Worm (Caenorhabditis elegans) whole organism, L1 larva: Measurements from ENCODE around the gene wrt-2.

Experiments used
- lin-13 ChIP-seq: fragments of 150-350 bp; optimal IDR thresholded peaks from 2 replicates; lab custom pipeline; 2014; ENCODE audit warnings: missing biosample characterization, missing genetic modification reagents, missing genetic modification characterization
- nhr-11 ChIP-seq: fragments of 150-350 bp; optimal IDR thresholded peaks from 2 replicates; lab custom pipeline; 2014; ENCODE audit warnings: missing biosample characterization, missing genetic modification characterization
- nhr-77 ChIP-seq: fragments of 150-350 bp; optimal IDR thresholded peaks from 2 replicates; lab custom pipeline; 2014; ENCODE audit warnings: missing biosample characterization, missing genetic modification characterization
- nhr-90 ChIP-seq: sonication (generic microtip); optimal IDR thresholded peaks from 2 replicates; lab custom pipeline; 2016; ENCODE audit warnings: mild to moderate bottlenecking, missing genetic modification characterization, missing compliant biosample characterization; ENCODE audit not compliant: poor library complexity
- snpc-4 ChIP-seq: fragments of 150-350 bp; optimal IDR thresholded peaks from 2 replicates; lab custom pipeline; 2014; ENCODE audit warnings: missing biosample characterization, missing genetic modification characterization
- ztf-4 ChIP-seq: fragments of 150-350 bp; optimal IDR thresholded peaks from 2 replicates; lab custom pipeline; 2014; ENCODE audit warnings: missing biosample characterization, missing genetic modification characterization

- TF ChIP-seq lin-13 (GFP tag; lab: Kevin White, UChicago) (no peak), nhr-11 (tag; lab: Kevin White, UChicago) (no peak), snpc-4 (tag; lab: Kevin White, UChicago) (no peak), nhr-77 (no peak), ztf-4 (tag; lab: Kevin White, UChicago) (no peak), nhr-90 (tag; lab: Kevin White, UChicago) (no peak)
Observed at ce11 chrX:3094304-3094703, at the start of gene wrt-2.
